Worm (Caenorhabditis elegans) whole organism, L1 larva: ENCODE results near the gene srg-42.
A peak's percentile ranks its signal among the peaks of the same experiment; 100 is the strongest.

ENCODE experiments used
- C04F5.9 ChIP-seq: sonication (generic microtip); optimal IDR thresholded peaks from 2 replicates; lab custom pipeline; 2016; ENCODE audit warnings: missing genetic modification characterization, missing compliant biosample characterization
- Y116A8C.19 ChIP-seq: sonication (generic microtip); optimal IDR thresholded peaks from 2 replicates; lab custom pipeline; 2016; ENCODE audit warnings: missing compliant biosample characterization, missing genetic modification characterization, borderline replicate concordance
- aha-1 ChIP-seq: fragments of 150-350 bp; optimal IDR thresholded peaks from 2 replicates; lab custom pipeline; 2014; ENCODE audit warnings: missing biosample characterization, missing genetic modification characterization
- ama-1 ChIP-seq: fragments of 150-350 bp; optimal IDR thresholded peaks from 2 replicates; lab custom pipeline; 2014
- efl-1 ChIP-seq, 4 experiments: fragments of 150-350 bp; optimal IDR thresholded peaks in 3 of 4; peaks in 1 of 4; 1 replicate in 1 of 4; 2 replicates in 3 of 4; lab custom pipeline; 2014; ENCODE audit warnings: missing biosample characterization in 2 of 4, missing genetic modification characterization in 2 of 4, missing genetic modification reagents in 2 of 4
- elt-2 ChIP-seq: sonication (generic microtip); optimal IDR thresholded peaks from 2 replicates; lab custom pipeline; 2016; ENCODE audit warnings: missing genetic modification characterization, mild to moderate bottlenecking, inconsistent platforms, missing compliant biosample characterization, missing genetic modification reagents
- fkh-10 ChIP-seq: sonication (generic microtip); optimal IDR thresholded peaks from 2 replicates; lab custom pipeline; 2017; ENCODE audit warnings: missing biosample characterization, missing genetic modification reagents, missing genetic modification characterization
- grh-1 ChIP-seq: fragments of 200-800 bp; sonication (Bioruptor generic); IDR thresholded peaks from 2 replicates; pipeline ENCODE4 v1.3.6; 2022; ENCODE audit warnings: missing genetic modification reagents, missing genetic modification characterization, missing compliant biosample characterization
- lin-14 ChIP-seq: fragments of 200-800 bp; sonication (Bioruptor generic); optimal IDR thresholded peaks from 2 replicates; lab custom pipeline; 2018; ENCODE audit warnings: mild to moderate bottlenecking, missing genetic modification characterization, moderate library complexity, missing compliant biosample characterization
- lin-35 ChIP-seq, 2 experiments: fragments of 150-350 bp; optimal IDR thresholded peaks; 2 replicates each; lab custom pipeline; 2014; ENCODE audit warnings: missing biosample characterization in 2 of 2, missing genetic modification characterization in 2 of 2, missing genetic modification reagents in 2 of 2
- lsy-2 ChIP-seq, 2 experiments: fragments of 150-350 bp; optimal IDR thresholded peaks; 2 replicates each; lab custom pipeline; 2014; ENCODE audit warnings: missing biosample characterization in 2 of 2, missing genetic modification characterization in 2 of 2
- mab-9 ChIP-seq: fragments of 200-800 bp; sonication (Bioruptor generic); IDR thresholded peaks from 2 replicates; pipeline ENCODE4 v1.3.6; 2022; ENCODE audit warnings: missing genetic modification reagents, missing genetic modification characterization, missing compliant biosample characterization
- mep-1 ChIP-seq: fragments of 150-350 bp; optimal IDR thresholded peaks from 2 replicates; lab custom pipeline; 2014; ENCODE audit warnings: missing biosample characterization, missing genetic modification characterization
- nhr-19 ChIP-seq: fragments of 200-800 bp; sonication (Bioruptor generic); conservative IDR thresholded peaks from 2 replicates; pipeline ENCODE4 v1.3.6; 2022; ENCODE audit warnings: missing genetic modification characterization, missing compliant biosample characterization
- nhr-20 ChIP-seq: sonication (generic microtip); optimal IDR thresholded peaks from 2 replicates; lab custom pipeline; 2016; ENCODE audit warnings: mild to moderate bottlenecking, missing genetic modification characterization, missing compliant biosample characterization
- nhr-47 ChIP-seq: sonication (generic microtip); optimal IDR thresholded peaks from 2 replicates; lab custom pipeline; 2016; ENCODE audit warnings: mild to moderate bottlenecking, missing genetic modification characterization, moderate library complexity, missing compliant biosample characterization
- nhr-71 ChIP-seq: sonication (generic microtip); optimal IDR thresholded peaks from 2 replicates; lab custom pipeline; 2016; ENCODE audit warnings: mild to moderate bottlenecking, missing genetic modification characterization, moderate library complexity, missing compliant biosample characterization
- nhr-77 ChIP-seq: fragments of 150-350 bp; optimal IDR thresholded peaks from 2 replicates; lab custom pipeline; 2014; ENCODE audit warnings: missing biosample characterization, missing genetic modification characterization
- nhr-85 ChIP-seq: sonication (generic microtip); peaks from one replicate; lab custom pipeline; 2016; ENCODE audit warnings: missing genetic modification characterization, inconsistent platforms, missing compliant biosample characterization
- nhr-90 ChIP-seq: sonication (generic microtip); optimal IDR thresholded peaks from 2 replicates; lab custom pipeline; 2016; ENCODE audit warnings: mild to moderate bottlenecking, missing genetic modification characterization, missing compliant biosample characterization; ENCODE audit not compliant: poor library complexity
- rnt-1 ChIP-seq: sonication (generic microtip); optimal IDR thresholded peaks from 2 replicates; lab custom pipeline; 2016; ENCODE audit warnings: mild to moderate bottlenecking, missing genetic modification characterization, moderate library complexity, missing compliant biosample characterization
- snpc-4 ChIP-seq: fragments of 150-350 bp; optimal IDR thresholded peaks from 2 replicates; lab custom pipeline; 2014; ENCODE audit warnings: missing biosample characterization, missing genetic modification characterization
- snu-23 ChIP-seq: sonication (generic microtip); optimal IDR thresholded peaks from 2 replicates; lab custom pipeline; 2016; ENCODE audit warnings: missing genetic modification characterization, missing compliant biosample characterization
- swsn-7 ChIP-seq: sonication (generic microtip); optimal IDR thresholded peaks from 2 replicates; lab custom pipeline; 2016; ENCODE audit warnings: missing genetic modification characterization, missing compliant biosample characterization

The srg-42 gene

DNA sequence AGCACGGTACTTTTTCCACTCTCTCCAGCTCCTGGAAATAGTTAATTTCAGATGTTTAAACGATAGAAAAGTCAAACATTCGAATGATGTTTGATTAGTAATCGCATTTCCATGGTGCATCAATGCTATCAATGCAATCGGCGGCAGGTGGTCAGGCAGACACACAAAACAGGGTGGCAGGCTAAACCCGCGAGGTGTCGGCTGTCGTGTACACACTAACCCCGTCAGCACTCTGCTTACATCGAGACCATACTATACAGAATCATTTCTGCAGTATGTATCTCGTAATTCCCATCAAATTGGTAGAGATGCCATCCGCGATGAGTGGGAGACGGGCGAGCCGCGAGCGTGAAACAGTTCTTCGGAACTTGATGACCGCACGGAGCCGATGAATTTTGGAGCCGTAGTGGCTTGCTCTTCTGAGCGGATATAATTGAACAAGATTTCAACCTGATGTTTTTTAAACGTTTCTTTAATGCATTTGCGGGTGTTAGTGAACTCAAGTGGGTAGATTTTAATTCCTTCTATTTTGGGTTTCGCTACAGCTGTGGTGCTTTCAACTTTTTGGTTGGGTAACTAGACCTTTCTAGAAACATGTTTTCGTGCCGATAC lies 19.0 kb upstream of the srg-42 start (continued):
- TF ChIP-seq snu-23: peak; percentile 60

DNA sequence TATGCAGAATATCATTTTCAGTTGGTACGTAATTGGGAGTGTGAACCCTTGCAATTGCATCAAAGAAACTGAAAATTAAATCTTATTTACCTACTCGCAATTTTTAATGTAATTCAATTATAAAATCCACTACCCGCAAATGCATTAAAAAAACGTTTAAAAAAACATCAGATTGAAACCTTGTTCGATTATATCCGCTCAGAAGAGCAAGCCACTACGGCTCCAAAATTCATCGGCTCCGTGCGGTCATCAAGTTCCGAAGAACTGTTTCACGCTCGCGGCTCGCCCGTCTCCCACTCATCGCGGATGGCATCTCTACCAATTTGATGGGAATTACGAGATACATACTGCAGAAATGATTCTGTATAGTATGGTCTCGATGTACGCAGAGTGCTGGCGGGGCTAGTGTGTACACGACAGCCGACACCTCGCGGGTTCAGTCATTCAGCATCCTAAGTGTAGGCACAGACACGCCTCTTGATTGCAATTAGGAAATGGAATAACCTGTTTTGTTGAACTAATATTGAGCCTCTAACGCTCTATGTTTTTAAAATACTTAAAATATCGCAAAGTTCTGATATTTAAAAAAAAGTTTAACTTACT lies 17.6 kb upstream of the srg-42 start:
- TF ChIP-seq lin-14 (GFP tag; lab: Kevin White, UChicago) (peak; percentile 32), grh-1 (GFP tag; lab: Robert Waterston, UW) (peak; percentile 68), nhr-77 (tag; lab: Kevin White, UChicago) (peak; percentile 21), nhr-71 (tag; lab: Kevin White, UChicago) (peak; percentile 69), lsy-2 (tag; optimal IDR thresholded peaks at IDR 0.05; lab: Kevin White, UChicago) (peak in 1 of 2 experiments; percentile 6), nhr-90 (tag; lab: Kevin White, UChicago) (peak; percentile 67), nhr-85 (peak; percentile 83), efl-1 (optimal IDR thresholded peaks at IDR 0.05; lab: Kevin White, UChicago) (peak in 1 of 2 experiments; percentile 19), efl-1 (GFP tag; optimal IDR thresholded peaks at IDR 0.05 in 1 of 2; lab: Kevin White, UChicago) (peak in 1 of 2 experiments; percentile 72), snpc-4 (tag; lab: Kevin White, UChicago) (peak; percentile 96), snu-23 (peak; percentile 32), nhr-47 (peak; percentile 39), elt-2 (tag; lab: Kevin White, UChicago) (peak; percentile 56), swsn-7 (tag; lab: Kevin White, UChicago) (peak; percentile 47), nhr-20 (peak; percentile 59), rnt-1 (tag; lab: Kevin White, UChicago) (peak; percentile 60), nhr-19 (peak; percentile 71)
- TF ChIP-seq, all 84 proteins: peak for 16; not testable (repeated sequence) for 68

DNA sequence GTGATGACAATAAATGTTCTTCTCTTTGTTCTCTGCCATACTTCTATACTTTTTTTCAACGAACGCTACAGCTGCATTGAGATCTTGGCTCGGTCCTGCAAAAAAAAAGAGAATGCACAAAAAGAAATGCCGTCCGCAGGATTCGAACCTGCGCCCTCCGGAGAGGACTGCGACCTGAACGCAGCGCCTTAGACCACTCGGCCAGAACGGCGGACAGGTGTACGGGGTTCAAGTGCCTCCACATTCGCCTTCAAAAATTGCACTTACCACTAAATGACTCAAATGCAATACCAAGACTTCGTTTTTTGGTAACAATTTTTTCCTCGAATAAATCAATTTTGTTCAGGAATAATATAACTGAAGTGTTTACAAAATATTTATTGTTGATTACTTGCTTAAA lies 16.8 kb upstream of the srg-42 start:
- TF ChIP-seq aha-1 (tag; lab: Kevin White, UChicago): no peak
- peak; percentile 34 for TF ChIP-seq lin-14 (GFP tag; lab: Kevin White, UChicago)
- TF ChIP-seq ama-1: no peak
- peak; percentile 61 for TF ChIP-seq rnt-1 (tag; lab: Kevin White, UChicago)
- TF ChIP-seq nhr-19: peak; percentile 41
- TF ChIP-seq mep-1 (tag; lab: Kevin White, UChicago): no peak
- peak; percentile 5 for TF ChIP-seq swsn-7 (tag; lab: Kevin White, UChicago)
- no peak for TF ChIP-seq mab-9 (GFP tag; lab: Robert Waterston, UW)
- TF ChIP-seq nhr-47: peak; percentile 25
- peak; percentile 93 for TF ChIP-seq snpc-4 (tag; lab: Kevin White, UChicago)
- TF ChIP-seq snu-23: peak; percentile 53
- peak; percentile 23 for TF ChIP-seq nhr-90 (tag; lab: Kevin White, UChicago)
- TF ChIP-seq efl-1 (optimal IDR thresholded peaks at IDR 0.05; lab: Kevin White, UChicago): peak in 1 of 2 experiments; percentile 2
- peak in 1 of 2 experiments; percentile 94 for TF ChIP-seq efl-1 (GFP tag; optimal IDR thresholded peaks at IDR 0.05 in 1 of 2; lab: Kevin White, UChicago)
- peak; percentile 44 for TF ChIP-seq nhr-71 (tag; lab: Kevin White, UChicago)
- TF ChIP-seq lin-35 (GFP tag; optimal IDR thresholded peaks at IDR 0.05; lab: Kevin White, UChicago): peak in 1 of 2 experiments; percentile 32
- no peak for TF ChIP-seq Y116A8C.19 (tag; lab: Kevin White, UChicago)
- peak in 1 of 2 experiments; percentile 8 for TF ChIP-seq lsy-2 (tag; optimal IDR thresholded peaks at IDR 0.05; lab: Kevin White, UChicago)

DNA sequence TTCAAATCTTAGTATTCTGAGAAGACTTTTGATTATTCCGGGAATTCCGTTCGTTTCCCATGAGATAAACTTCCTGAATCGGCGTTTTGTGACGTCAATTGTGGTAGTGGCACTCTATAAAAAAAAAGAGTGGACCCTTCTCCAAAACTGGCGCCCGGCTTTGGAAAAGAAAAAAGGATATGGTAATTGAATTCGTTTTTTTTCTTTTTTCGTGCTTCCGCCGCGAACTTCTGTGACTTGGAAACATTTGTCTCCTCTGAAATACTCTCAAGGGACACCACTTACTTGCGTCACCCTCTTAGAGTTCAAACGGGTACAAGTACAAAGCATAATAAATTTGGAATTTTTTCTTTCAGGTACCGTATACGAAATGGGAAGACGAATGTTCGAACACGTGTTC lies 14.8 kb upstream of the srg-42 start:
- peak; percentile 5 for TF ChIP-seq nhr-71 (tag; lab: Kevin White, UChicago)
- peak; percentile 54 for TF ChIP-seq fkh-10 (GFP tag; lab: Kevin White, UChicago)
- TF ChIP-seq lin-14 (GFP tag; lab: Kevin White, UChicago): peak; percentile 53
- TF ChIP-seq C04F5.9: no peak

DNA sequence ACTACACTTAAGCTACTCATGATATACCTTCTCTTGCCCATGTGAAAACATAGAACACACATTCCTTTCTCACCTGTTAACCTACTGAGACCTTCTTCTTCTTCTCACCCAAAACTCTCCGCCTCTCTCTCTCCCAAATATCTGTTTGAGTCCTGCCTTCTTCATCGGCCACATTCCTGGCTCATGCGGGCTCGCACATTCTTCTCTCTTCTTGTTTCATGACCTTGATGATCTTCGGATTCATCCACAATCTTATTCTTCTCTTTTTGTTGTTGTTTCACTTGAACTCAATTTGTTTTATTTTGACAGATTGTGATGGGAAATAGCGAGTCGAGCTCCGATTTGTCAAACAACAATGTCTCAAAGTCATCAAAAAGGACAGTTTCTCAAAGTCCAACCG lies 14.1 kb upstream of the srg-42 start, which contains the start of gene T19C4.5:
TSS of gene T19C4.5 (plus strand) at position 308 of the 400 bp plus-strand sequence.
- TF ChIP-seq aha-1 (tag; lab: Kevin White, UChicago) (no peak), fkh-10 (GFP tag; lab: Kevin White, UChicago) (peak; percentile 11), efl-1 (optimal IDR thresholded peaks at IDR 0.05; lab: Kevin White, UChicago) (no peak), efl-1 (GFP tag; optimal IDR thresholded peaks at IDR 0.05 in 1 of 2; lab: Kevin White, UChicago) (peak in 1 of 2 experiments; percentile 92), rnt-1 (tag; lab: Kevin White, UChicago) (peak; percentile 8)
